Worm (Caenorhabditis elegans) whole organism, young adult: Measurements from ENCODE around the gene ncr-1.

Source experiments
- B0261.1 ChIP-seq: sonication (generic microtip); optimal IDR thresholded peaks from 2 replicates; lab custom pipeline; 2016; ENCODE audit warnings: mild to moderate bottlenecking, missing genetic modification characterization, moderate library complexity, missing compliant biosample characterization
- F52B5.7 ChIP-seq: sonication (generic microtip); optimal IDR thresholded peaks from 2 replicates; lab custom pipeline; 2016; ENCODE audit warnings: mild to moderate bottlenecking, missing genetic modification characterization, missing compliant biosample characterization
- T07F8.4 ChIP-seq: sonication (generic microtip); optimal IDR thresholded peaks from 2 replicates; lab custom pipeline; 2016; ENCODE audit warnings: mild to moderate bottlenecking, missing genetic modification characterization, moderate library complexity, missing compliant biosample characterization
- Y56A3A.18 ChIP-seq: fragments of 200-800 bp; sonication (Bioruptor generic); IDR thresholded peaks from 2 replicates; pipeline ENCODE4 v1.3.6; 2022; ENCODE audit warnings: missing genetic modification reagents, missing genetic modification characterization, missing compliant biosample characterization
- Y67H2A.10 ChIP-seq: fragments of 200-800 bp; sonication (Bioruptor generic); conservative IDR thresholded peaks from 2 replicates; pipeline ENCODE4 v1.3.6; 2022; ENCODE audit warnings: missing genetic modification reagents, missing genetic modification characterization, missing compliant biosample characterization
- attf-3 ChIP-seq: fragments of 200-800 bp; sonication (Bioruptor generic); conservative IDR thresholded peaks from 2 replicates; pipeline ENCODE4 v1.3.6; 2022; ENCODE audit warnings: missing genetic modification reagents, missing genetic modification characterization, missing compliant biosample characterization
- attf-5 ChIP-seq: fragments of 200-800 bp; sonication (Bioruptor generic); optimal IDR thresholded peaks from 2 replicates; lab custom pipeline; 2018; ENCODE audit warnings: mild to moderate bottlenecking, missing genetic modification characterization, missing compliant biosample characterization
- attf-6 ChIP-seq: fragments of 200-800 bp; sonication (Bioruptor generic); IDR thresholded peaks from 2 replicates; pipeline ENCODE4 v1.3.6; 2022; ENCODE audit warnings: missing genetic modification reagents, missing genetic modification characterization, missing compliant biosample characterization
- ceh-91 ChIP-seq: fragments of 200-800 bp; sonication (Bioruptor generic); IDR thresholded peaks from 2 replicates; pipeline ENCODE4 v1.3.6; 2022; ENCODE audit warnings: missing genetic modification reagents, missing genetic modification characterization, missing compliant biosample characterization
- dox-1 ChIP-seq: fragments of 200-800 bp; sonication (Bioruptor generic); IDR thresholded peaks from 2 replicates; pipeline ENCODE4 v1.3.6; 2022; ENCODE audit warnings: missing genetic modification reagents, missing genetic modification characterization, missing compliant biosample characterization
- egl-18 ChIP-seq: fragments of 200-800 bp; sonication (Bioruptor generic); IDR thresholded peaks from 2 replicates; pipeline ENCODE4 v1.3.6; 2022; ENCODE audit warnings: missing genetic modification reagents, missing genetic modification characterization, missing compliant biosample characterization
- egrh-3 ChIP-seq: fragments of 200-800 bp; sonication (Bioruptor generic); IDR thresholded peaks from 2 replicates; pipeline ENCODE4 v1.3.6; 2022; ENCODE audit warnings: missing genetic modification reagents, missing genetic modification characterization, missing compliant biosample characterization
- ekl-4 ChIP-seq: fragments of 200-800 bp; sonication (Bioruptor generic); IDR thresholded peaks from 2 replicates; pipeline ENCODE4 v1.3.6; 2022; ENCODE audit warnings: missing genetic modification reagents, missing genetic modification characterization, missing compliant biosample characterization
- hsf-1 ChIP-seq: fragments of 200-800 bp; sonication (Bioruptor generic); IDR thresholded peaks from 2 replicates; pipeline ENCODE4 v1.3.6; 2022; ENCODE audit warnings: missing genetic modification reagents, missing genetic modification characterization, missing compliant biosample characterization
- let-607 ChIP-seq, 2 experiments: fragments of 200-800 bp in 1 of 2; sonication (Bioruptor generic) in 1 of 2; sonication (generic microtip) in 1 of 2; optimal IDR thresholded peaks; 2 replicates each; lab custom pipeline; 2016 to 2018; ENCODE audit warnings: mild to moderate bottlenecking in 2 of 2, missing compliant biosample characterization in 2 of 2, missing genetic modification characterization in 2 of 2, moderate library complexity in 2 of 2, missing genotype in 1 of 2
- lin-26 ChIP-seq: fragments of 200-800 bp; sonication (Bioruptor generic); IDR thresholded peaks from 2 replicates; pipeline ENCODE4 v1.3.6; 2022; ENCODE audit warnings: missing genetic modification reagents, missing genetic modification characterization, missing compliant biosample characterization
- madf-6 ChIP-seq: fragments of 200-800 bp; sonication (Bioruptor generic); IDR thresholded peaks from 2 replicates; pipeline ENCODE4 v1.3.6; 2022; ENCODE audit warnings: missing genetic modification reagents, missing genetic modification characterization, missing compliant biosample characterization
- madf-8 ChIP-seq: fragments of 200-800 bp; sonication (Bioruptor generic); conservative IDR thresholded peaks from 2 replicates; pipeline ENCODE4 v1.3.6; 2022; ENCODE audit warnings: missing genetic modification reagents, missing genetic modification characterization, missing compliant biosample characterization
- mel-28 ChIP-seq: sonication (generic microtip); optimal IDR thresholded peaks from 2 replicates; lab custom pipeline; 2016; ENCODE audit warnings: borderline replicate concordance, mild to moderate bottlenecking, missing genetic modification characterization, missing compliant biosample characterization
- mes-4 ChIP-seq: sonication (generic microtip); optimal IDR thresholded peaks from 2 replicates; lab custom pipeline; 2016; ENCODE audit warnings: missing genotype, missing genetic modification characterization, missing compliant biosample characterization
- mxl-1 ChIP-seq: sonication (generic microtip); optimal IDR thresholded peaks from 2 replicates; lab custom pipeline; 2016; ENCODE audit warnings: missing genetic modification characterization, missing compliant biosample characterization
- nfyb-1 ChIP-seq: fragments of 200-800 bp; sonication (Bioruptor generic); IDR thresholded peaks from 2 replicates; pipeline ENCODE4 v1.3.6; 2022; ENCODE audit warnings: missing genetic modification reagents, missing genetic modification characterization, missing compliant biosample characterization
- nhr-27 ChIP-seq: fragments of 200-800 bp; sonication (Bioruptor generic); optimal IDR thresholded peaks from 2 replicates; lab custom pipeline; 2018; ENCODE audit warnings: mild to moderate bottlenecking, missing genetic modification characterization, moderate library complexity, missing compliant biosample characterization
- nhr-80 ChIP-seq: sonication (generic microtip); optimal IDR thresholded peaks from 2 replicates; lab custom pipeline; 2016; ENCODE audit warnings: missing genetic modification characterization, missing compliant biosample characterization
- snpc-1.3 ChIP-seq: sonication (generic microtip); optimal IDR thresholded peaks from 2 replicates; lab custom pipeline; 2017; ENCODE audit warnings: missing genetic modification characterization, mild to moderate bottlenecking, missing compliant biosample characterization, antibody characterized with exemption, moderate library complexity, missing genotype, missing genetic modification reagents; ENCODE audit not compliant: insufficient read depth
- sptf-2 ChIP-seq: fragments of 200-800 bp; sonication (Bioruptor generic); optimal IDR thresholded peaks from 2 replicates; lab custom pipeline; 2018; ENCODE audit warnings: mild to moderate bottlenecking, missing genetic modification characterization, missing compliant biosample characterization
- tlf-1 ChIP-seq: fragments of 200-800 bp; sonication (Bioruptor generic); optimal IDR thresholded peaks from 2 replicates; lab custom pipeline; 2018; ENCODE audit warnings: mild to moderate bottlenecking, missing genetic modification characterization, missing compliant biosample characterization
- ztf-18 ChIP-seq: sonication (generic microtip); optimal IDR thresholded peaks from 2 replicates; lab custom pipeline; 2016; ENCODE audit warnings: missing genotype, mild to moderate bottlenecking, missing genetic modification characterization, missing compliant biosample characterization
- ztf-25 ChIP-seq: fragments of 200-800 bp; sonication (Bioruptor generic); IDR thresholded peaks from 2 replicates; pipeline ENCODE4 v1.3.6; 2022; ENCODE audit warnings: missing genetic modification reagents, missing genetic modification characterization, missing compliant biosample characterization
- ztf-28 ChIP-seq: fragments of 200-800 bp; sonication (Bioruptor generic); IDR thresholded peaks from 2 replicates; pipeline ENCODE4 v1.3.6; 2022; ENCODE audit warnings: missing genetic modification reagents, missing genetic modification characterization, missing compliant biosample characterization
- ztf-3 ChIP-seq: fragments of 200-800 bp; sonication (Bioruptor generic); optimal IDR thresholded peaks from 2 replicates; lab custom pipeline; 2018; ENCODE audit warnings: mild to moderate bottlenecking, missing genetic modification characterization, missing compliant biosample characterization
- ztf-6 ChIP-seq: fragments of 200-800 bp; sonication (Bioruptor generic); IDR thresholded peaks from 2 replicates; pipeline ENCODE4 v1.3.6; 2022; ENCODE audit warnings: missing genetic modification reagents, missing genetic modification characterization, missing compliant biosample characterization

The ncr-1 gene

DNA sequence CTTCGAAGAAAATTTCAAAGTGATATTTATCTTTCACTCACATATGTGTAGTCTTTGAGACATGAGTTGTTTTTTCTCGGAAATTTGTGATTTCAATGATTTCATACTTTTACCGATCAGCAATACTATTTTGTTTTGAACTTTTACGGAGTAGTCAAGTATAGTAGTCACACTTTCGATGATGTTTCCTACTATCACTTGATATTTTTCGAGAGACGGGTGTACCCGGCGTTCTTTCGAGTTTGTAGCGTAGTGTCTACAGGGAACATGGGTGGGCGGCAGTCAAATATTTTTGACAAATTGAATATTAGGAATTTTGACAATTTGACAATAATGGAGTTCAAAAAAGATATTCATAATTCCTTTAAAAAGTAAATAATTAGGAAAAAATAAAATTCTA lies 49.8 kb downstream of the ncr-1 start:
- TF ChIP-seq mel-28, result no peak
- TF ChIP-seq madf-8, result no peak

DNA sequence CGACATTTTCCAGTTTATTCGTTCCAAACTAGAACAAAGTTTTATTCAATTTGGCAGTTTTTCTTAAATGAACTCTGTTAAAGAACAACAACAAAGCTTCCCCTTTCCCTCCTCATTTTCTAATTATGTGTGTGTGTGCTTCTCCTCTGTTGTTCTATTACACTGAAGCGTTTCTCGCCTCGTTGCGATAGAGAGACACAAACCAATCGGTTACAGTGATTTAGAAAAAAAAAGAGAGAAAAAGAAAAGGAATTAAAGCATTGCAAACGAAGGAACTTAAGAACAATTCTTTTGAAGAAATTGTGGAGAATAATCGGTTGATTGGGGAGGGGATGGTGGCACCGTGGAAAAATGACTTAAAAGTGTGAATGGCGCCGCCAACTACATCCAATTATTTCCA lies 51.1 kb downstream of the ncr-1 start, which contains the start of gene cest-26:
Gene cest-26 (minus strand): TSS at position 101 of the 400 bp plus-strand sequence.
- TF ChIP-seq F52B5.7 (tag; lab: Kevin White, UChicago), result no peak
- TF ChIP-seq nhr-80 (tag; lab: Kevin White, UChicago), result peak; percentile 29

DNA sequence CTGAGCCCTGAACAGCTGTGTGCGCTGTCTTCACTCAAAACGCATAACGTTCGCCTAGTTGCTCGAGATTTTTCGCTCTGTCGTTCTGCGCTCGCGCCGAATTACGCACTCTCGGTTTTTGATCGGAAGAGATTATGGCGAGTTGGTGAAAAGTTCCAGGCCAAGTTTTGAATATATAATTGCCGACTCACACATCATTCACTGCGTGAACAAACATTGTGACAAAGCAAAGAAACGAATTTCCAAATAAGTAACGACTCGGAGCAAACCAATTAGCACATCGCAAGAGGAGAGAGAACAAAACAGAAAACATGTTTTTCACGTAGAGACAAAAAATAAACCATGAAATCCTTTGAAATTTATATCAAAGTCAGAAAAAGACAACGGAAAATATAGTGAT lies 53.3 kb downstream of the ncr-1 start:
- TF ChIP-seq ekl-4 (GFP tag; lab: Robert Waterston, UW), result no peak
- no peak for TF ChIP-seq madf-6 (GFP tag; lab: Robert Waterston, UW)
- TF ChIP-seq egrh-3, result no peak
- no peak for TF ChIP-seq ztf-6 (GFP tag; lab: Robert Waterston, UW)

DNA sequence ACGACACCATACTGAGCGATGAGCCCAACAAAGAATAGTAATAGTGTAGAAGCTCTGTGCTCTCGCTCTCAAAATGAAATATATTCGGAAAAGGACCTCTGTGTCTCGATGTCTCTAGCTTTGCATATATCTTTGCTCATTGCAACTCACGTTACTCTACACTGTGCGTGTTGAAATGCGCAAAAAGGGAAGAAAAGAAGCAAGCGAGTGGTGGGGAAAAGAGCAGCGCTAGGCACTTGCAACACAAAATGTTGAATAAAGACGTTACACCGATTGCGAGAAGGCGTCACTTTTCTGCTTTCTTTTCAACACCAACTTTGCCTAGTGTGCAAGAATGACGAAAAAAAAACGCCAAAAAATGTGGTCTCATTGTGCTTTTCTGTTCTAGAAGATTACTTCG lies 54.1 kb downstream of the ncr-1 start:
- TF ChIP-seq nfyb-1 (0 out of 2 replicates have a peak, but pooled peaks have one; percentile 25), mxl-1 (tag; lab: Kevin White, UChicago) (no peak)
- TF ChIP-seq, all 124 proteins: peak for 1

DNA sequence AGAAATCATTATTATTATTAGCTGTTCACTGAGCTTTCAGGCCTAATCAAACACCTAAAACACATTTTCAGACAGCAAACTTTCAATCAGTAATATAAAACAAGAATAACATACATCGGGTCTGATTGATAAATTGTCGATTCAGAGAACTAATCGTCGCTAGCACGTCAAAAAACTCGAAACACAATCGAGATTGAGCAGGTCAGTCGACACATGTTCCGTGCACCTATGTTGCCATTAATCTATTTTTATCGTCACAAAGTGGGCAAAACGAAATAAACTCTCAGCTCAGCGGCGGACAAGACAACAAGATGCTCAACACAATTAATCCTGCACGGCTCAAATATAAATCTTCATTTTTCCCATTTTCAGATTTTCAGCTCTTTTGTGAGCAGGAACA lies 59.3 kb downstream of the ncr-1 start:
- TF ChIP-seq ztf-25 (GFP tag; lab: Robert Waterston, UW) (no peak), mes-4 (tag; lab: Kevin White, UChicago) (no peak)

DNA sequence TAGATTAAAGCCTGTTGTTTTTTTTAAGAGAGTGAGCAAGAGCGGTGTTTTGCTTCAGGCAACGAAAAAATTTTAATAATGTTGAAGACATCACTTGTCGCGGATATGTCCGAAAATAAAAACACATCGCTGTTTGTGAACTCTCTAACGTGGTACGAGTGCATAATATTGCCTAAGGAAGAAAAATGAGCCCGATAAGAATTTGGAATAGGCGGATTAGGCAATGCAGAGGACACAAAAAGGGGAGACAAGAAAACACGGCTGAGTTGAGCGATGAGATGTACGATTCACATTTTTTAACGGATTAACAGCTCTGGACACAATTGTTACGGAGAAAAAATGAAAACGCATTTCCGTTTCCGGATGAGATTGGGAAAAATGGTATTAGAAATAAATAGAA lies 61.3 kb downstream of the ncr-1 start:
- no peak for TF ChIP-seq dox-1 (GFP tag; lab: Robert Waterston, UW)
- TF ChIP-seq nhr-27 (tag; lab: Kevin White, UChicago), result no peak
- TF ChIP-seq madf-8, result no peak
- TF ChIP-seq madf-6 (GFP tag; lab: Robert Waterston, UW), result no peak
- no peak for TF ChIP-seq tlf-1 (GFP tag; lab: Kevin White, UChicago)
- no peak for TF ChIP-seq ztf-18 (tag; lab: Kevin White, UChicago)
- no peak for TF ChIP-seq ztf-28 (GFP tag; lab: Robert Waterston, UW)
- no peak for TF ChIP-seq attf-5
- TF ChIP-seq ceh-91, result no peak
- no peak for TF ChIP-seq T07F8.4 (tag; lab: Kevin White, UChicago)
- TF ChIP-seq Y56A3A.18 (GFP tag; lab: Robert Waterston, UW), result no peak
- TF ChIP-seq B0261.1, result no peak

DNA sequence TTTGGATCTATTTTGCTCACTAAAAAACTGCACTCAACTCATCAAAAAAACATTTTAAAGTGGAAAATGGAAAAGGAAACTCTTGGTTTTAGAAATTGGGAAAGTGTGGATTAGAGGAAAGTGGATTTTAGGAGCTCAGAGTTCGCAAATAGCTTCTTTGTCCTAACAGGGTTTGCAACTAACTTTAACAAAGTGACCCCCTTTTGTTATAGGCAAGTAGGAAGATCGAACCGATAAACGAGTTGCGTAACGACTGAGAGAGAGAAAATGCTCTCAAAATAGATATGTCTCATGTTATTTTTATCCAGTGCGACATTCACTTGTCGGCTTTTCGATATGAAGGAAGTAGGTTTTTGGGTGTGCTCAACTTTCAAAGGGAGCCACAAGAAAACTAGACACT lies 62.2 kb downstream of the ncr-1 start:
- no peak for TF ChIP-seq Y67H2A.10 (GFP tag; lab: Robert Waterston, UW)
- TF ChIP-seq ztf-3 (GFP tag; lab: Kevin White, UChicago), result no peak
- TF ChIP-seq madf-6 (GFP tag; lab: Robert Waterston, UW), result no peak
- TF ChIP-seq sptf-2 (GFP tag; lab: Kevin White, UChicago), result no peak
- TF ChIP-seq egl-18 (GFP tag; lab: Robert Waterston, UW), result no peak

DNA sequence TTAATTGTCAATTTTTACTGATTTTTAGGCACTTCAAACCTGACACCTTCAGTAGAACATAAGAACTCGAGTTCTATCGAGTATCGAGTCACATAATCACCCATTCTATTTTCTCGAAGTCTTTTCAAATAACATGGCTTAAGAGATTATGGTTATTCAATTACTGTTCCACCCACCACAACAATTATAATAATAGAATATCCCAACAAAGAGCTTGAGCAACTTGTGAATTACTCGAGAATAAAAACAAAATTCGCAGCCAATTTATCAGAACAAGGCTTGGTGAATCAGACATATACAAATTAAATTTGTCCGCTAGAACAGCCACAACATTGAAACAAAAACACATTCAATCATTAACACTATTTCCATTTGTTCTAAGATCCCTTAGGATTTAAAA lies 64.4 kb downstream of the ncr-1 start:
- TF ChIP-seq snpc-1.3 (tag; lab: Kevin White, UChicago), result no peak
- TF ChIP-seq F52B5.7 (tag; lab: Kevin White, UChicago), result no peak
- TF ChIP-seq let-607 (tag; optimal IDR thresholded peaks at IDR 0.05; lab: Kevin White, UChicago), result no peak
- TF ChIP-seq lin-26 (GFP tag; lab: Robert Waterston, UW), result no peak
- no peak for TF ChIP-seq attf-6 (GFP tag; lab: Robert Waterston, UW)
- TF ChIP-seq attf-3 (GFP tag; lab: Robert Waterston, UW), result no peak
- TF ChIP-seq hsf-1, result no peak
